Worm (Caenorhabditis elegans) whole organism, L4 larva: ENCODE data around the gene T08D10.4.

Source experiments
- F10B5.3 ChIP-seq: sonication (generic microtip); optimal IDR thresholded peaks from 2 replicates; lab custom pipeline; 2016; ENCODE audit warnings: mild to moderate bottlenecking, missing genetic modification characterization, missing compliant biosample characterization
- F26F4.8 ChIP-seq: fragments of 200-800 bp; sonication (Bioruptor generic); conservative IDR thresholded peaks from 2 replicates; pipeline ENCODE4 v1.3.6; 2022; ENCODE audit warnings: missing genetic modification characterization, missing compliant biosample characterization
- F44E2.7 ChIP-seq: fragments of 200-800 bp; sonication (Bioruptor generic); IDR thresholded peaks from 2 replicates; pipeline ENCODE4 v2.1.2; 2022; ENCODE audit warnings: missing genetic modification characterization, missing compliant biosample characterization
- T20F7.1 ChIP-seq: fragments of 200-800 bp; sonication (Bioruptor generic); optimal IDR thresholded peaks from 2 replicates; lab custom pipeline; 2018; ENCODE audit warnings: mild to moderate bottlenecking, missing genetic modification characterization, missing compliant biosample characterization
- Y48G9A.11 ChIP-seq: fragments of 200-800 bp; sonication (Bioruptor generic); IDR thresholded peaks from 2 replicates; pipeline ENCODE4 v1.3.6; 2022; ENCODE audit warnings: missing genetic modification reagents, missing genetic modification characterization, missing compliant biosample characterization
- Y75B8A.6 ChIP-seq: fragments of 200-800 bp; sonication (Bioruptor generic); IDR thresholded peaks from 2 replicates; pipeline ENCODE4 v1.3.6; 2022; ENCODE audit warnings: missing genetic modification reagents, missing genetic modification characterization, missing compliant biosample characterization
- aha-1 ChIP-seq: fragments of 150-350 bp; peaks from one replicate; lab custom pipeline; 2014; ENCODE audit warnings: missing biosample characterization, missing genetic modification characterization
- aly-2 ChIP-seq: sonication (generic microtip); optimal IDR thresholded peaks from 2 replicates; lab custom pipeline; 2018; ENCODE audit warnings: missing biosample characterization, missing genetic modification characterization
- ceh-44 ChIP-seq: fragments of 200-800 bp; sonication (Bioruptor generic); IDR thresholded peaks from 2 replicates; pipeline ENCODE4 v1.3.6; 2022; ENCODE audit warnings: missing genetic modification reagents, missing genetic modification characterization, missing compliant biosample characterization
- ceh-82 ChIP-seq: sonication (generic microtip); optimal IDR thresholded peaks from 2 replicates; lab custom pipeline; 2017; ENCODE audit warnings: missing biosample characterization, missing genetic modification characterization
- ctbp-1 ChIP-seq: fragments of 200-800 bp; sonication (Bioruptor generic); IDR thresholded peaks from 2 replicates; pipeline ENCODE4 v1.3.6; 2022; ENCODE audit warnings: missing genetic modification reagents, missing genetic modification characterization, missing compliant biosample characterization
- daf-12 ChIP-seq: fragments of 150-350 bp; optimal IDR thresholded peaks from 2 replicates; lab custom pipeline; 2014; ENCODE audit warnings: missing biosample characterization, missing genetic modification reagents, missing genetic modification characterization
- daf-8 ChIP-seq: fragments of 200-800 bp; sonication (Bioruptor generic); IDR thresholded peaks from 2 replicates; pipeline ENCODE4 v1.3.6; 2022; ENCODE audit warnings: missing genetic modification characterization, missing compliant biosample characterization
- duxl-1 ChIP-seq: sonication (generic microtip); optimal IDR thresholded peaks from 2 replicates; lab custom pipeline; 2016; ENCODE audit warnings: mild to moderate bottlenecking, missing genetic modification characterization, moderate library complexity, missing compliant biosample characterization; ENCODE audit not compliant: poor library complexity
- egl-27 ChIP-seq: sonication (generic microtip); optimal IDR thresholded peaks from 3 replicates; lab custom pipeline; 2017; ENCODE audit warnings: missing biosample characterization, missing genetic modification reagents, missing genetic modification characterization
- fkh-10 ChIP-seq: fragments of 150-350 bp; optimal IDR thresholded peaks from 2 replicates; lab custom pipeline; 2014; ENCODE audit warnings: missing biosample characterization, missing genetic modification reagents, missing genetic modification characterization
- gei-8 ChIP-seq: fragments of 200-800 bp; sonication (Bioruptor generic); optimal IDR thresholded peaks from 2 replicates; lab custom pipeline; 2018; ENCODE audit warnings: mild to moderate bottlenecking, missing genetic modification characterization, missing compliant biosample characterization
- hif-1 ChIP-seq, 2 experiments: sonication (generic microtip); optimal IDR thresholded peaks; 2 replicates each; lab custom pipeline; 2016 to 2017; ENCODE audit warnings: missing compliant biosample characterization in 2 of 2, missing genetic modification characterization in 2 of 2, missing genetic modification reagents in 2 of 2, missing genotype in 2 of 2, mild to moderate bottlenecking in 1 of 2
- hlh-11 ChIP-seq: fragments of 200-800 bp; sonication (Bioruptor generic); optimal IDR thresholded peaks from 2 replicates; lab custom pipeline; 2018; ENCODE audit warnings: mild to moderate bottlenecking, missing genetic modification characterization, missing compliant biosample characterization
- hlh-30 ChIP-seq: sonication (generic microtip); optimal IDR thresholded peaks from 2 replicates; lab custom pipeline; 2017; ENCODE audit warnings: antibody characterized with exemption, mild to moderate bottlenecking, missing genetic modification characterization, missing compliant biosample characterization; ENCODE audit not compliant: insufficient read depth
- jun-1 ChIP-seq: fragments of 150-350 bp; optimal IDR thresholded peaks from 2 replicates; lab custom pipeline; 2014; ENCODE audit warnings: missing biosample characterization, missing genetic modification reagents, missing genetic modification characterization
- lim-7 ChIP-seq: fragments of 200-800 bp; sonication (Bioruptor generic); IDR thresholded peaks from 2 replicates; pipeline ENCODE4 v1.3.6; 2022; ENCODE audit warnings: missing genetic modification characterization, missing compliant biosample characterization
- lin-15B ChIP-seq: fragments of 150-350 bp; sonication (generic microtip); optimal IDR thresholded peaks from 3 replicates; lab custom pipeline; 2014; ENCODE audit warnings: missing biosample characterization, missing genetic modification characterization
- lin-38 ChIP-seq: fragments of 200-800 bp; sonication (Bioruptor generic); IDR thresholded peaks from 2 replicates; pipeline ENCODE4 v1.3.6; 2022; ENCODE audit warnings: missing genetic modification reagents, missing genetic modification characterization, missing compliant biosample characterization
- madf-9 ChIP-seq: fragments of 200-800 bp; sonication (Bioruptor generic); conservative IDR thresholded peaks from 2 replicates; pipeline ENCODE4 v1.3.6; 2022; ENCODE audit warnings: missing genetic modification reagents, missing genetic modification characterization, missing compliant biosample characterization
- mdl-1 ChIP-seq, 2 experiments: fragments of 150-350 bp in 1 of 2; sonication (generic microtip) in 1 of 2; optimal IDR thresholded peaks; 2 replicates each; lab custom pipeline; 2014 to 2017; ENCODE audit warnings: missing biosample characterization in 2 of 2, missing genetic modification characterization in 2 of 2
- mep-1 ChIP-seq: fragments of 150-350 bp; sonication (generic microtip); optimal IDR thresholded peaks from 3 replicates; lab custom pipeline; 2014; ENCODE audit warnings: missing biosample characterization, missing genetic modification characterization
- mes-2 ChIP-seq: sonication (generic microtip); optimal IDR thresholded peaks from 2 replicates; lab custom pipeline; 2016; ENCODE audit warnings: missing genotype, mild to moderate bottlenecking, missing genetic modification characterization, missing compliant biosample characterization; ENCODE audit not compliant: poor library complexity, severe bottlenecking
- mxl-3 ChIP-seq: fragments of 200-800 bp; sonication (Bioruptor generic); optimal IDR thresholded peaks from 2 replicates; lab custom pipeline; 2018; ENCODE audit warnings: mild to moderate bottlenecking, missing genetic modification characterization, missing compliant biosample characterization
- nhr-111 ChIP-seq: fragments of 200-800 bp; sonication (Bioruptor generic); optimal IDR thresholded peaks from 2 replicates; lab custom pipeline; 2018; ENCODE audit warnings: mild to moderate bottlenecking, missing genetic modification characterization, missing compliant biosample characterization
- nhr-25 ChIP-seq: sonication (generic microtip); optimal IDR thresholded peaks from 2 replicates; lab custom pipeline; 2017; ENCODE audit warnings: missing genetic modification characterization, mild to moderate bottlenecking, missing compliant biosample characterization, antibody characterized with exemption, moderate library complexity, borderline replicate concordance; ENCODE audit not compliant: insufficient read depth
- nhr-28 ChIP-seq: fragments of 150-350 bp; optimal IDR thresholded peaks from 2 replicates; lab custom pipeline; 2014; ENCODE audit warnings: missing biosample characterization, missing genetic modification characterization
- nhr-42 ChIP-seq: fragments of 200-800 bp; sonication (Bioruptor generic); IDR thresholded peaks from 2 replicates; pipeline ENCODE4 v1.3.6; 2022; ENCODE audit warnings: missing genetic modification characterization, missing compliant biosample characterization
- nhr-76 ChIP-seq: fragments of 150-350 bp; optimal IDR thresholded peaks from 2 replicates; lab custom pipeline; 2014; ENCODE audit warnings: missing biosample characterization, missing genetic modification characterization
- nhr-77 ChIP-seq: fragments of 150-350 bp; optimal IDR thresholded peaks from 2 replicates; lab custom pipeline; 2014; ENCODE audit warnings: missing biosample characterization, missing genetic modification characterization
- pha-4 ChIP-seq, 2 experiments: fragments of 150-350 bp in 1 of 2; fragments of 200-800 bp in 1 of 2; sonication (Bioruptor generic) in 1 of 2; IDR thresholded peaks in 1 of 2; optimal IDR thresholded peaks in 1 of 2; 2 replicates each; pipeline versions ENCODE4 v1.3.6 to Lab custom; 2014 to 2022; ENCODE audit warnings: missing genetic modification characterization in 2 of 2, missing genetic modification reagents in 2 of 2, missing biosample characterization in 1 of 2, missing compliant biosample characterization in 1 of 2
- php-3 ChIP-seq: fragments of 200-800 bp; sonication (Bioruptor generic); IDR thresholded peaks from 2 replicates; pipeline ENCODE4 v1.3.6; 2022; ENCODE audit warnings: missing genetic modification reagents, missing genetic modification characterization, missing compliant biosample characterization
- pqm-1 ChIP-seq: sonication (generic microtip); optimal IDR thresholded peaks from 2 replicates; lab custom pipeline; 2017; ENCODE audit warnings: missing biosample characterization, missing genetic modification characterization
- saeg-2 ChIP-seq: fragments of 200-800 bp; sonication (Bioruptor generic); IDR thresholded peaks from 2 replicates; pipeline ENCODE4 v1.3.6; 2022; ENCODE audit warnings: missing genetic modification reagents, missing genetic modification characterization, missing compliant biosample characterization
- sdz-12 ChIP-seq: fragments of 200-800 bp; sonication (Bioruptor generic); optimal IDR thresholded peaks from 2 replicates; lab custom pipeline; 2018; ENCODE audit warnings: mild to moderate bottlenecking, missing genetic modification characterization, missing compliant biosample characterization
- set-16 ChIP-seq: fragments of 200-800 bp; sonication (Bioruptor generic); IDR thresholded peaks from 2 replicates; pipeline ENCODE4 v1.3.6; 2022; ENCODE audit warnings: missing genetic modification reagents, missing genetic modification characterization, missing compliant biosample characterization
- skn-1 ChIP-seq: fragments of 150-350 bp; optimal IDR thresholded peaks from 2 replicates; lab custom pipeline; 2014; ENCODE audit warnings: missing biosample characterization, missing genetic modification characterization
- snpc-1.2 ChIP-seq: fragments of 200-800 bp; sonication (Bioruptor generic); IDR thresholded peaks from 2 replicates; pipeline ENCODE4 v1.3.6; 2022; ENCODE audit warnings: missing genetic modification reagents, missing genetic modification characterization, missing compliant biosample characterization
- spr-1 ChIP-seq: sonication (generic microtip); optimal IDR thresholded peaks from 2 replicates; lab custom pipeline; 2016; ENCODE audit warnings: mild to moderate bottlenecking, missing genetic modification characterization, missing compliant biosample characterization
- unc-39 ChIP-seq: sonication (generic microtip); optimal IDR thresholded peaks from 2 replicates; lab custom pipeline; 2017; ENCODE audit warnings: missing biosample characterization, missing genetic modification characterization
- vab-7 ChIP-seq: fragments of 200-800 bp; sonication (Bioruptor generic); IDR thresholded peaks from 2 replicates; pipeline ENCODE4 v1.3.6; 2022; ENCODE audit warnings: missing genetic modification reagents, missing genetic modification characterization, missing compliant biosample characterization
- zfp-2 ChIP-seq: sonication (generic microtip); optimal IDR thresholded peaks from 2 replicates; lab custom pipeline; 2016; ENCODE audit warnings: mild to moderate bottlenecking, missing genetic modification characterization, missing compliant biosample characterization
- zip-11 ChIP-seq: fragments of 200-800 bp; sonication (Bioruptor generic); IDR thresholded peaks from 2 replicates; pipeline ENCODE4 v1.3.6; 2022; ENCODE audit warnings: missing genetic modification characterization, missing compliant biosample characterization
- zip-2 ChIP-seq: fragments of 150-350 bp; optimal IDR thresholded peaks from 2 replicates; lab custom pipeline; 2014; ENCODE audit warnings: missing biosample characterization, missing genetic modification characterization

The T08D10.4 gene

DNA sequence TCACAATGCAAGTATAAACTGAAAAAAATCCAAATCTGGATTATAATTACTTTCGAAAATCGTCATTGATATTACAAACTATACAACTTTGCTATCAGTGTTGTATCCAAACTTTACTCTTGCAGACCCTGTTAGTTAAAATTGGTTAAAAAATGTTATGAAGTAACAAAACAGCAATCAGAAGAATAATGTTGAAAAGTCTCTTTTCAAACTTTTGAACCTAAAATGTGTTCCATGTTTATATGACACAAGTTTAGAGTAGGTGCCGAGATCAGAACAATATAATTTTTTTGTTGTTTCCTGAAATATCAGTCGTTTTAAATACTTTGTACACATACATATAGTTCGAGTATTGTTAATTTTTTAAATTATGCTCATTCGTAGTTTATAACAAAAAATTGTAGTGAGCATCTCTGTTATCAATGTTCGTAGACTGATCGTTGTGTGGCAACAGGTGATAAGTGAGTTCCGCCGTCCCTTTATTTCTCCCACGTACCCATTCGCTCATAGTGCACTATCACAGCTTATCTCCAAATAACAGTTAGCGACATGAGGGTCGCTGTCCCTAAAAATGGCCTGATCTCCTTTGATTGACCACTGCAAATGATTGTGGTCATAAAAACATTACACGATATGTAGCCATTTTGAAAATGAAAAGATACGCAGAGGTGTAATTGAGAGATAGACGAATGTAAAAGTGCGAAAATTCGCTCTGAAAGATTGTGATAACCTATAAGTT, 9.1 kb upstream of the T08D10.4 start:
- TF ChIP-seq lin-38: no peak
- no peak for TF ChIP-seq set-16 (GFP tag; lab: Robert Waterston, UW)
- no peak for TF ChIP-seq mep-1 (tag; lab: Kevin White, UChicago)
- no peak for TF ChIP-seq daf-12 (tag; lab: Kevin White, UChicago)
- TF ChIP-seq duxl-1 (tag; lab: Kevin White, UChicago): no peak
- TF ChIP-seq pqm-1 (tag; lab: Kevin White, UChicago): peak; percentile 33
- no peak for TF ChIP-seq snpc-1.2
- 0 out of 2 replicates have a peak, but pooled peaks have one; percentile 6 for TF ChIP-seq saeg-2 (GFP tag; lab: Robert Waterston, UW)
- TF ChIP-seq F26F4.8: no peak
- no peak for TF ChIP-seq unc-39 (tag; lab: Kevin White, UChicago)
- no peak for TF ChIP-seq zip-11
- TF ChIP-seq ceh-44 (GFP tag; lab: Robert Waterston, UW): no peak
- TF ChIP-seq pha-4 (GFP tag; IDR thresholded peaks at IDR 0.05; lab: Robert Waterston, UW): 0 out of 2 replicates have a peak, but pooled peaks have one; percentile 9
- TF ChIP-seq pha-4 (tag; optimal IDR thresholded peaks at IDR 0.05; lab: Kevin White, UChicago): no peak
- no peak for TF ChIP-seq F44E2.7
- TF ChIP-seq gei-8 (GFP tag; lab: Kevin White, UChicago): no peak
- TF ChIP-seq madf-9: 0 out of 2 replicates have a peak, but pooled peaks have one; percentile 4
- no peak for TF ChIP-seq hlh-30
- no peak for TF ChIP-seq zfp-2
- TF ChIP-seq nhr-76 (tag; lab: Kevin White, UChicago): no peak
- peak in 1 of 2 experiments; percentile 40 for TF ChIP-seq hif-1 (tag; optimal IDR thresholded peaks at IDR 0.05; lab: Kevin White, UChicago)
- no peak for TF ChIP-seq ceh-82 (tag; lab: Kevin White, UChicago)
- no peak for TF ChIP-seq zip-2 (tag; lab: Kevin White, UChicago)
- TF ChIP-seq nhr-77 (tag; lab: Kevin White, UChicago): no peak
- no peak for TF ChIP-seq daf-8 (GFP tag; lab: Robert Waterston, UW)
- peak; percentile 93 for TF ChIP-seq aha-1 (tag; lab: Kevin White, UChicago)
- peak; percentile 39 for TF ChIP-seq mxl-3 (GFP tag; lab: Kevin White, UChicago)
- 0 out of 2 replicates have a peak, but pooled peaks have one; percentile 16 for TF ChIP-seq nhr-42 (GFP tag; lab: Robert Waterston, UW)
- no peak for TF ChIP-seq nhr-25 (tag; lab: Kevin White, UChicago)
- TF ChIP-seq nhr-28 (tag; lab: Kevin White, UChicago): peak; percentile 96
- TF ChIP-seq mdl-1 (tag; optimal IDR thresholded peaks at IDR 0.05; lab: Kevin White, UChicago): peak in 1 of 2 experiments; percentile 35
- no peak for TF ChIP-seq fkh-10 (GFP tag; lab: Kevin White, UChicago)
- no peak for TF ChIP-seq T20F7.1
- TF ChIP-seq aly-2 (tag; lab: Kevin White, UChicago): no peak
- TF ChIP-seq php-3 (GFP tag; lab: Robert Waterston, UW): peak; percentile 91
- no peak for TF ChIP-seq egl-27 (tag; lab: Kevin White, UChicago)
- TF ChIP-seq hlh-11 (tag; lab: Kevin White, UChicago): peak; percentile 86
- TF ChIP-seq sdz-12: no peak
- no peak for TF ChIP-seq vab-7 (GFP tag; lab: Robert Waterston, UW)
- TF ChIP-seq mes-2 (tag; lab: Kevin White, UChicago): no peak
- TF ChIP-seq lim-7: no peak
- TF ChIP-seq spr-1 (tag; lab: Kevin White, UChicago): no peak
- TF ChIP-seq jun-1: no peak
- no peak for TF ChIP-seq nhr-111 (GFP tag; lab: Kevin White, UChicago)
- no peak for TF ChIP-seq Y48G9A.11 (GFP tag; lab: Robert Waterston, UW)
- TF ChIP-seq Y75B8A.6 (GFP tag; lab: Robert Waterston, UW): no peak
- TF ChIP-seq skn-1 (tag; lab: Kevin White, UChicago): no peak
- no peak for TF ChIP-seq ctbp-1
- TF ChIP-seq lin-15B (tag; lab: Kevin White, UChicago): no peak
- no peak for TF ChIP-seq F10B5.3 (tag; lab: Kevin White, UChicago)
